Worm (Caenorhabditis elegans) whole organism, late embryonic: ENCODE measurements around the gene F22H10.6.

Experiments used
- C08G9.2 ChIP-seq: sonication (generic microtip); optimal IDR thresholded peaks from 2 replicates; lab custom pipeline; 2016; ENCODE audit warnings: mild to moderate bottlenecking, missing genetic modification characterization, moderate library complexity, missing compliant biosample characterization
- C38D4.7 ChIP-seq: fragments of 200-800 bp; sonication (Bioruptor generic); optimal IDR thresholded peaks from 2 replicates; lab custom pipeline; 2018; ENCODE audit warnings: mild to moderate bottlenecking, missing genetic modification characterization, moderate library complexity, missing compliant biosample characterization
- F13H6.1 ChIP-seq: sonication (generic microtip); optimal IDR thresholded peaks from 2 replicates; lab custom pipeline; 2016; ENCODE audit warnings: missing genetic modification characterization, missing compliant biosample characterization
- K09A11.1 ChIP-seq: sonication (generic microtip); optimal IDR thresholded peaks from 2 replicates; lab custom pipeline; 2017; ENCODE audit warnings: antibody characterized with exemption, mild to moderate bottlenecking, missing genetic modification characterization, missing compliant biosample characterization; ENCODE audit not compliant: insufficient read depth
- T23F11.4 ChIP-seq: fragments of 200-800 bp; sonication (Bioruptor generic); optimal IDR thresholded peaks from 2 replicates; lab custom pipeline; 2018; ENCODE audit warnings: mild to moderate bottlenecking, missing genetic modification characterization, missing compliant biosample characterization
- ama-1 ChIP-seq: fragments of 150-350 bp; optimal IDR thresholded peaks from 2 replicates; lab custom pipeline; 2014
- ceh-14 ChIP-seq: sonication (generic microtip); optimal IDR thresholded peaks from 2 replicates; lab custom pipeline; 2016; ENCODE audit warnings: missing genotype, missing genetic modification characterization, missing compliant biosample characterization
- ceh-2 ChIP-seq: sonication (generic microtip); optimal IDR thresholded peaks from 2 replicates; lab custom pipeline; 2016; ENCODE audit warnings: missing genotype, missing genetic modification characterization, missing compliant biosample characterization
- ceh-22 ChIP-seq: sonication (generic microtip); optimal IDR thresholded peaks from 2 replicates; lab custom pipeline; 2017; ENCODE audit warnings: missing biosample characterization, missing genetic modification characterization
- ceh-24 ChIP-seq: sonication (generic microtip); optimal IDR thresholded peaks from 2 replicates; lab custom pipeline; 2016; ENCODE audit warnings: mild to moderate bottlenecking, missing genetic modification characterization, missing compliant biosample characterization
- ceh-30 ChIP-seq: fragments of 150-350 bp; optimal IDR thresholded peaks from 2 replicates; lab custom pipeline; 2014; ENCODE audit warnings: missing biosample characterization, missing genetic modification characterization
- ceh-31 ChIP-seq: sonication (generic microtip); optimal IDR thresholded peaks from 2 replicates; lab custom pipeline; 2016; ENCODE audit warnings: missing genetic modification characterization, missing compliant biosample characterization
- ceh-34 ChIP-seq: sonication (generic microtip); optimal IDR thresholded peaks from 2 replicates; lab custom pipeline; 2016; ENCODE audit warnings: mild to moderate bottlenecking, missing genetic modification characterization, missing compliant biosample characterization
- ceh-48 ChIP-seq: sonication (generic microtip); optimal IDR thresholded peaks from 2 replicates; lab custom pipeline; 2016; ENCODE audit warnings: missing genetic modification characterization, inconsistent platforms, missing compliant biosample characterization
- ceh-6 ChIP-seq: fragments of 200-800 bp; sonication (Bioruptor generic); optimal IDR thresholded peaks from 2 replicates; lab custom pipeline; 2018; ENCODE audit warnings: mild to moderate bottlenecking, missing genetic modification characterization, missing compliant biosample characterization
- che-1 ChIP-seq: sonication (generic microtip); optimal IDR thresholded peaks from 2 replicates; lab custom pipeline; 2016; ENCODE audit warnings: mild to moderate bottlenecking, missing genetic modification characterization, missing compliant biosample characterization
- dve-1 ChIP-seq: sonication (generic microtip); optimal IDR thresholded peaks from 2 replicates; lab custom pipeline; 2017; ENCODE audit warnings: antibody characterized with exemption, mild to moderate bottlenecking, missing genetic modification characterization, missing compliant biosample characterization
- elt-4 ChIP-seq: sonication (generic microtip); optimal IDR thresholded peaks from 2 replicates; lab custom pipeline; 2016; ENCODE audit warnings: missing genetic modification characterization, missing compliant biosample characterization
- eyg-1 ChIP-seq: sonication (generic microtip); optimal IDR thresholded peaks from 2 replicates; lab custom pipeline; 2016; ENCODE audit warnings: missing genotype, missing genetic modification characterization, missing compliant biosample characterization
- fkh-10 ChIP-seq: fragments of 150-350 bp; optimal IDR thresholded peaks from 2 replicates; lab custom pipeline; 2014; ENCODE audit warnings: missing biosample characterization, missing genetic modification reagents, missing genetic modification characterization
- gmeb-2 ChIP-seq: sonication (generic microtip); optimal IDR thresholded peaks from 2 replicates; lab custom pipeline; 2016; ENCODE audit warnings: missing genetic modification characterization, inconsistent platforms, missing compliant biosample characterization
- hlh-13 ChIP-seq: fragments of 200-800 bp; sonication (Bioruptor generic); optimal IDR thresholded peaks from 2 replicates; lab custom pipeline; 2018; ENCODE audit warnings: mild to moderate bottlenecking, missing genetic modification characterization, missing compliant biosample characterization
- hlh-15 ChIP-seq: sonication (generic microtip); optimal IDR thresholded peaks from 2 replicates; lab custom pipeline; 2016; ENCODE audit warnings: missing genetic modification characterization, missing compliant biosample characterization
- hlh-30 ChIP-seq: sonication (generic microtip); optimal IDR thresholded peaks from 2 replicates; lab custom pipeline; 2017; ENCODE audit warnings: antibody characterized with exemption, missing genetic modification characterization, missing compliant biosample characterization; ENCODE audit not compliant: insufficient read depth
- hlh-6 ChIP-seq: sonication (generic microtip); optimal IDR thresholded peaks from 2 replicates; lab custom pipeline; 2016; ENCODE audit warnings: missing genotype, missing genetic modification characterization, missing compliant biosample characterization
- nfya-1 ChIP-seq: sonication (generic microtip); optimal IDR thresholded peaks from 2 replicates; lab custom pipeline; 2017; ENCODE audit warnings: missing genetic modification characterization, mild to moderate bottlenecking, missing compliant biosample characterization, antibody characterized with exemption, moderate library complexity
- nhr-11 ChIP-seq: fragments of 150-350 bp; optimal IDR thresholded peaks from 2 replicates; lab custom pipeline; 2014; ENCODE audit warnings: missing biosample characterization, missing genetic modification characterization
- nhr-232 ChIP-seq: sonication (generic microtip); optimal IDR thresholded peaks from 2 replicates; lab custom pipeline; 2016; ENCODE audit warnings: missing genetic modification characterization, missing compliant biosample characterization
- npax-4 ChIP-seq: sonication (generic microtip); optimal IDR thresholded peaks from 2 replicates; lab custom pipeline; 2016; ENCODE audit warnings: missing genetic modification characterization, missing compliant biosample characterization
- odd-2 ChIP-seq: sonication (generic microtip); optimal IDR thresholded peaks from 2 replicates; lab custom pipeline; 2017; ENCODE audit warnings: antibody characterized with exemption, mild to moderate bottlenecking, missing genetic modification characterization, missing compliant biosample characterization
- pag-3 ChIP-seq: sonication (generic microtip); optimal IDR thresholded peaks from 2 replicates; lab custom pipeline; 2016; ENCODE audit warnings: missing compliant biosample characterization, missing genetic modification characterization, borderline replicate concordance
- pat-9 ChIP-seq: fragments of 200-800 bp; sonication (Bioruptor generic); optimal IDR thresholded peaks from 2 replicates; lab custom pipeline; 2018; ENCODE audit warnings: mild to moderate bottlenecking, missing genetic modification characterization, moderate library complexity, missing compliant biosample characterization
- pax-1 ChIP-seq: fragments of 150-350 bp; optimal IDR thresholded peaks from 2 replicates; lab custom pipeline; 2014; ENCODE audit warnings: missing biosample characterization, missing genetic modification characterization
- pha-2 ChIP-seq: sonication (generic microtip); optimal IDR thresholded peaks from 2 replicates; lab custom pipeline; 2017; ENCODE audit warnings: mild to moderate bottlenecking, missing genetic modification characterization, missing compliant biosample characterization
- pha-4 ChIP-seq: fragments of 150-350 bp; optimal IDR thresholded peaks from 2 replicates; lab custom pipeline; 2018; ENCODE audit warnings: missing biosample characterization, missing genetic modification reagents, missing genetic modification characterization
- pros-1 ChIP-seq: fragments of 150-350 bp; optimal IDR thresholded peaks from 2 replicates; lab custom pipeline; 2014; ENCODE audit warnings: missing biosample characterization, missing genetic modification reagents, missing genetic modification characterization
- rnt-1 ChIP-seq: sonication (generic microtip); optimal IDR thresholded peaks from 2 replicates; lab custom pipeline; 2016; ENCODE audit warnings: missing genetic modification characterization, missing compliant biosample characterization
- sdc-2 ChIP-seq: sonication (generic microtip); optimal IDR thresholded peaks from 2 replicates; lab custom pipeline; 2016; ENCODE audit warnings: missing genotype, missing genetic modification characterization, missing compliant biosample characterization
- sox-2 ChIP-seq: fragments of 200-800 bp; sonication (Bioruptor generic); IDR thresholded peaks from 2 replicates; pipeline ENCODE4 v1.3.6; 2022; ENCODE audit warnings: missing genetic modification reagents, missing genetic modification characterization, missing compliant biosample characterization
- syd-9 ChIP-seq: sonication (generic microtip); optimal IDR thresholded peaks from 2 replicates; lab custom pipeline; 2016; ENCODE audit warnings: mild to moderate bottlenecking, missing genetic modification characterization, moderate library complexity, missing compliant biosample characterization
- tbx-2 ChIP-seq: sonication (generic microtip); optimal IDR thresholded peaks from 2 replicates; lab custom pipeline; 2016; ENCODE audit warnings: missing genetic modification characterization, missing compliant biosample characterization
- tbx-7 ChIP-seq: sonication (generic microtip); optimal IDR thresholded peaks from 2 replicates; lab custom pipeline; 2016; ENCODE audit warnings: missing genotype, missing genetic modification characterization, missing compliant biosample characterization
- ttx-3 ChIP-seq: sonication (generic microtip); optimal IDR thresholded peaks from 2 replicates; lab custom pipeline; 2016; ENCODE audit warnings: missing genetic modification reagents, missing genetic modification characterization, missing compliant biosample characterization
- unc-3 ChIP-seq, 2 experiments: fragments of 200-800 bp in 1 of 2; sonication (Bioruptor generic) in 1 of 2; sonication (generic microtip) in 1 of 2; conservative IDR thresholded peaks in 1 of 2; optimal IDR thresholded peaks in 1 of 2; 2 replicates each; pipeline versions ENCODE4 v1.3.6 to Lab custom; 2016 to 2022; ENCODE audit warnings: missing compliant biosample characterization in 2 of 2, missing genetic modification characterization in 2 of 2, missing genetic modification reagents in 1 of 2
- unc-42 ChIP-seq: sonication (generic microtip); optimal IDR thresholded peaks from 2 replicates; lab custom pipeline; 2016; ENCODE audit warnings: missing genotype, missing genetic modification characterization, missing compliant biosample characterization
- unc-86 ChIP-seq: sonication (generic microtip); optimal IDR thresholded peaks from 2 replicates; lab custom pipeline; 2016; ENCODE audit warnings: missing genetic modification characterization, missing compliant biosample characterization
- zip-5 ChIP-seq: sonication (generic microtip); optimal IDR thresholded peaks from 2 replicates; lab custom pipeline; 2016; ENCODE audit warnings: missing genetic modification characterization, missing compliant biosample characterization
- ztf-16 ChIP-seq: sonication (generic microtip); optimal IDR thresholded peaks from 2 replicates; lab custom pipeline; 2017; ENCODE audit warnings: missing genetic modification characterization, missing compliant biosample characterization

F22H10.6 gene

ce11 chrX:16731167-16731566 is 40.0 kb upstream of the F22H10.6 start:
- TF ChIP-seq ceh-2 (tag; lab: Kevin White, UChicago) (no peak), K09A11.1 (tag; lab: Kevin White, UChicago) (no peak), sdc-2 (tag; lab: Kevin White, UChicago) (no peak), npax-4 (no peak), C08G9.2 (tag; lab: Kevin White, UChicago) (no peak), gmeb-2 (tag; lab: Kevin White, UChicago) (no peak), ceh-6 (GFP tag; lab: Kevin White, UChicago) (no peak), hlh-6 (no peak), pha-4 (tag; lab: Kevin White, UChicago) (no peak), fkh-10 (GFP tag; lab: Kevin White, UChicago) (no peak), ama-1 (lab: Kevin White, UChicago) (no peak), pha-2 (tag; lab: Kevin White, UChicago) (no peak), F13H6.1 (no peak)

- TF ChIP-seq ceh-14, result no peak
- no peak for TF ChIP-seq fkh-10 (GFP tag; lab: Kevin White, UChicago)
- no peak for TF ChIP-seq ceh-30
Measured at ce11 chrX:16729259-16729658, 38.1 kb upstream of the F22H10.6 start, which contains the start of gene hda-4. Gene hda-4 (plus strand): TSS chrX:16729559.

ce11 chrX:16726879-16727278 is 35.7 kb upstream of the F22H10.6 start:
- TF ChIP-seq unc-86 (tag; lab: Kevin White, UChicago), result peak; percentile 34
- no peak for TF ChIP-seq pha-4 (tag; lab: Kevin White, UChicago)
- peak; percentile 90 for TF ChIP-seq tbx-2 (tag; lab: Kevin White, UChicago)
- no peak for TF ChIP-seq hlh-13 (GFP tag; lab: Kevin White, UChicago)
- no peak for TF ChIP-seq zip-5 (tag; lab: Kevin White, UChicago)
- TF ChIP-seq ceh-22 (tag; lab: Kevin White, UChicago), result peak; percentile 55
- TF ChIP-seq pros-1 (tag; lab: Kevin White, UChicago), result peak; percentile 83
- no peak for TF ChIP-seq nhr-11 (tag; lab: Kevin White, UChicago)
- TF ChIP-seq unc-42 (tag; lab: Kevin White, UChicago), result peak; percentile 62
- no peak for TF ChIP-seq pag-3 (tag; lab: Kevin White, UChicago)
- no peak for TF ChIP-seq ztf-16 (tag; lab: Kevin White, UChicago)
- TF ChIP-seq syd-9 (tag; lab: Kevin White, UChicago), result peak; percentile 69
- TF ChIP-seq sox-2, result no peak
- no peak for TF ChIP-seq ceh-24 (tag; lab: Kevin White, UChicago)
- TF ChIP-seq hlh-15 (tag; lab: Kevin White, UChicago), result no peak
- TF ChIP-seq hlh-30 (tag; lab: Kevin White, UChicago), result peak; percentile 83
- TF ChIP-seq ceh-6 (GFP tag; lab: Kevin White, UChicago), result peak; percentile 41
- peak; percentile 81 for TF ChIP-seq rnt-1 (tag; lab: Kevin White, UChicago)
- TF ChIP-seq C38D4.7 (GFP tag; lab: Kevin White, UChicago), result no peak
- TF ChIP-seq elt-4 (tag; lab: Kevin White, UChicago), result no peak
- TF ChIP-seq pat-9 (tag; lab: Kevin White, UChicago), result no peak
- TF ChIP-seq dve-1 (tag; lab: Kevin White, UChicago), result peak; percentile 53
- peak; percentile 34 for TF ChIP-seq hlh-6
- TF ChIP-seq che-1 (tag; lab: Kevin White, UChicago), result no peak
- TF ChIP-seq unc-3 (GFP tag; conservative IDR thresholded peaks at IDR 0.05; lab: Robert Waterston, UW), result peak; percentile 29; the same call in 1 of the 2 replicates
- TF ChIP-seq unc-3 (tag; optimal IDR thresholded peaks at IDR 0.05; lab: Kevin White, UChicago), result no peak
- no peak for TF ChIP-seq odd-2 (tag; lab: Kevin White, UChicago)
- peak; percentile 90 for TF ChIP-seq sdc-2 (tag; lab: Kevin White, UChicago)
- peak; percentile 37 for TF ChIP-seq ceh-48 (tag; lab: Kevin White, UChicago)
- peak; percentile 67 for TF ChIP-seq ceh-2 (tag; lab: Kevin White, UChicago)
- peak; percentile 91 for TF ChIP-seq ceh-31
- no peak for TF ChIP-seq ttx-3 (tag; lab: Kevin White, UChicago)
- TF ChIP-seq ceh-34, result peak; percentile 89
- peak; percentile 46 for TF ChIP-seq T23F11.4 (GFP tag; lab: Kevin White, UChicago)
- TF ChIP-seq tbx-7 (tag; lab: Kevin White, UChicago), result peak; percentile 1
- TF ChIP-seq pax-1 (tag; lab: Kevin White, UChicago), result peak; percentile 1
- TF ChIP-seq nfya-1, result peak; percentile 90
- peak; percentile 72 for TF ChIP-seq C08G9.2 (tag; lab: Kevin White, UChicago)
- TF ChIP-seq nhr-232 (tag; lab: Kevin White, UChicago), result no peak
- TF ChIP-seq eyg-1 (tag; lab: Kevin White, UChicago), result peak; percentile 55
